Fruit fly (Drosophila melanogaster) whole organism, prepupa: ENCODE results near the gene Cnx99A.

Source experiments
- Blimp-1 ChIP-seq: fragments of 200-800 bp; sonication (Bioruptor generic); optimal IDR thresholded peaks from 3 replicates; lab custom pipeline; 2017; ENCODE audit warnings: missing biosample characterization, missing genetic modification characterization, mild to moderate bottlenecking, moderate library complexity, missing genetic modification reagents
- CG10631 ChIP-seq: fragments of 200-800 bp; sonication (Bioruptor generic); optimal IDR thresholded peaks from 2 replicates; lab custom pipeline; 2016; ENCODE audit warnings: missing biosample characterization, missing genetic modification characterization
- CG10669 ChIP-seq: fragments of 200-800 bp; sonication (Bioruptor generic); optimal IDR thresholded peaks from 3 replicates; lab custom pipeline; 2018; ENCODE audit warnings: missing biosample characterization, mild to moderate bottlenecking, missing genetic modification characterization, moderate library complexity
- CG11294 ChIP-seq: fragments of 200-800 bp; sonication (Bioruptor generic); IDR thresholded peaks from 2 replicates; pipeline ENCODE4 v1.3.6; 2022; ENCODE audit warnings: missing biosample characterization, missing genetic modification characterization
- CG11762 ChIP-seq: fragments of 200-800 bp; sonication (Bioruptor generic); optimal IDR thresholded peaks from 3 replicates; lab custom pipeline; 2016; ENCODE audit warnings: missing biosample characterization, missing genetic modification characterization; ENCODE audit not compliant: insufficient read depth
- CG15336 ChIP-seq: fragments of 200-800 bp; sonication (Bioruptor generic); IDR thresholded peaks from 2 replicates; pipeline ENCODE4 v1.3.6; 2022; ENCODE audit warnings: missing biosample characterization, missing genetic modification characterization
- CG32006 ChIP-seq: fragments of 200-800 bp; sonication (Bioruptor generic); optimal IDR thresholded peaks from 3 replicates; lab custom pipeline; 2017; ENCODE audit warnings: missing biosample characterization, mild to moderate bottlenecking, missing genetic modification characterization
- CG6163 ChIP-seq: fragments of 200-800 bp; sonication (Bioruptor generic); IDR thresholded peaks from 3 replicates; pipeline ENCODE4 v1.3.6; 2022; ENCODE audit warnings: missing biosample characterization, missing genetic modification characterization
- CG6276 ChIP-seq: fragments of 200-800 bp; sonication (Bioruptor generic); optimal IDR thresholded peaks from 2 replicates; lab custom pipeline; 2017; ENCODE audit warnings: missing biosample characterization, mild to moderate bottlenecking, missing genetic modification characterization
- CG6792 ChIP-seq: fragments of 200-800 bp; sonication (Bioruptor generic); optimal IDR thresholded peaks from 3 replicates; lab custom pipeline; 2016; ENCODE audit warnings: missing biosample characterization, missing genetic modification characterization
- CG6808 ChIP-seq: fragments of 200-800 bp; sonication (Bioruptor generic); optimal IDR thresholded peaks from 3 replicates; lab custom pipeline; 2017; ENCODE audit warnings: missing biosample characterization, missing genetic modification characterization, mild to moderate bottlenecking, moderate library complexity, missing genetic modification reagents
- CG7368 ChIP-seq: fragments of 200-800 bp; sonication (Bioruptor generic); optimal IDR thresholded peaks from 3 replicates; lab custom pipeline; 2016; ENCODE audit warnings: missing biosample characterization, missing genetic modification characterization
- CG8632 ChIP-seq: fragments of 200-800 bp; sonication (Bioruptor generic); optimal IDR thresholded peaks from 3 replicates; lab custom pipeline; 2016; ENCODE audit warnings: missing biosample characterization, missing genetic modification characterization
- CG9139 ChIP-seq: fragments of 200-800 bp; sonication (Bioruptor generic); optimal IDR thresholded peaks from 3 replicates; lab custom pipeline; 2017; ENCODE audit warnings: missing biosample characterization, mild to moderate bottlenecking, missing genetic modification characterization
- Eip78C ChIP-seq: fragments of 200-800 bp; sonication (Bioruptor generic); peaks from one replicate; lab custom pipeline; 2016; ENCODE audit warnings: missing biosample characterization, missing genetic modification characterization
- Eip93F ChIP-seq: fragments of 200-800 bp; sonication (Bioruptor generic); optimal IDR thresholded peaks from 2 replicates; lab custom pipeline; 2016; ENCODE audit warnings: missing biosample characterization, mild to moderate bottlenecking, missing genetic modification characterization
- Ets21C ChIP-seq: fragments of 200-800 bp; sonication (Bioruptor generic); optimal IDR thresholded peaks from 3 replicates; lab custom pipeline; 2016; ENCODE audit warnings: missing biosample characterization, missing genetic modification characterization
- Gug ChIP-seq: fragments of 200-800 bp; sonication (Bioruptor generic); IDR thresholded peaks from 2 replicates; pipeline ENCODE4 v1.3.6; 2022; ENCODE audit warnings: missing biosample characterization, missing genetic modification characterization
- Hr38 ChIP-seq: sonication (Bioruptor generic); optimal IDR thresholded peaks from 2 replicates; lab custom pipeline; 2016; ENCODE audit warnings: missing biosample characterization, missing genetic modification characterization
- Hr4 ChIP-seq: fragments of 200-800 bp; sonication (Bioruptor generic); optimal IDR thresholded peaks from 3 replicates; lab custom pipeline; 2016; ENCODE audit warnings: missing biosample characterization, missing genetic modification characterization
- Lpt ChIP-seq: fragments of 200-800 bp; sonication (Bioruptor generic); optimal IDR thresholded peaks from 3 replicates; lab custom pipeline; 2016; ENCODE audit warnings: missing biosample characterization, missing genetic modification characterization
- OdsH ChIP-seq: fragments of 200-800 bp; sonication (Bioruptor generic); optimal IDR thresholded peaks from 3 replicates; lab custom pipeline; 2016; ENCODE audit warnings: missing biosample characterization, missing genetic modification characterization
- Sox15 ChIP-seq: fragments of 200-800 bp; sonication (Bioruptor generic); optimal IDR thresholded peaks from 3 replicates; lab custom pipeline; 2016; ENCODE audit warnings: missing biosample characterization, missing genetic modification characterization
- acj6 ChIP-seq: fragments of 200-800 bp; sonication (Bioruptor generic); optimal IDR thresholded peaks from 3 replicates; lab custom pipeline; 2016; ENCODE audit warnings: missing biosample characterization, missing genetic modification characterization
- dac ChIP-seq: fragments of 200-800 bp; sonication (Bioruptor generic); optimal IDR thresholded peaks from 2 replicates; lab custom pipeline; 2017; ENCODE audit warnings: missing biosample characterization, mild to moderate bottlenecking, missing genetic modification characterization
- fd59A ChIP-seq: fragments of 200-800 bp; sonication (Bioruptor generic); optimal IDR thresholded peaks from 2 replicates; lab custom pipeline; 2017; ENCODE audit warnings: missing biosample characterization, mild to moderate bottlenecking, missing genetic modification characterization, missing genetic modification reagents
- fd85E ChIP-seq: fragments of 200-800 bp; sonication (Bioruptor generic); optimal IDR thresholded peaks from 3 replicates; lab custom pipeline; 2016; ENCODE audit warnings: missing biosample characterization, missing genetic modification characterization
- lz ChIP-seq: fragments of 200-800 bp; sonication (Bioruptor generic); optimal IDR thresholded peaks from 3 replicates; lab custom pipeline; 2016; ENCODE audit warnings: missing biosample characterization, missing genetic modification characterization
- net ChIP-seq: fragments of 200-800 bp; sonication (Bioruptor generic); optimal IDR thresholded peaks from 3 replicates; lab custom pipeline; 2016; ENCODE audit warnings: missing biosample characterization, missing genetic modification characterization
- salr ChIP-seq, 2 experiments: fragments of 200-800 bp; sonication (Bioruptor generic); optimal IDR thresholded peaks; 3 replicates each; lab custom pipeline; 2016 to 2018; ENCODE audit warnings: missing biosample characterization in 2 of 2, missing genetic modification characterization in 2 of 2, mild to moderate bottlenecking in 1 of 2
- spab ChIP-seq: fragments of 200-800 bp; sonication (Bioruptor generic); optimal IDR thresholded peaks from 2 replicates; lab custom pipeline; 2017; ENCODE audit warnings: missing biosample characterization, mild to moderate bottlenecking, missing genetic modification characterization, missing genetic modification reagents
- ss ChIP-seq, 2 experiments: fragments of 200-800 bp; sonication (Bioruptor generic); optimal IDR thresholded peaks; 2 replicates in 1 of 2; 3 replicates in 1 of 2; lab custom pipeline; 2017 to 2018; ENCODE audit warnings: mild to moderate bottlenecking in 2 of 2, missing biosample characterization in 2 of 2, missing genetic modification characterization in 2 of 2, moderate library complexity in 1 of 2
- svp ChIP-seq: fragments of 200-800 bp; sonication (Bioruptor generic); peaks from one replicate; lab custom pipeline; 2016; ENCODE audit warnings: missing biosample characterization, missing genetic modification characterization
- topi ChIP-seq: fragments of 200-800 bp; sonication (Bioruptor generic); optimal IDR thresholded peaks from 3 replicates; lab custom pipeline; 2016; ENCODE audit warnings: missing biosample characterization, missing genetic modification characterization

Cnx99A gene

DNA sequence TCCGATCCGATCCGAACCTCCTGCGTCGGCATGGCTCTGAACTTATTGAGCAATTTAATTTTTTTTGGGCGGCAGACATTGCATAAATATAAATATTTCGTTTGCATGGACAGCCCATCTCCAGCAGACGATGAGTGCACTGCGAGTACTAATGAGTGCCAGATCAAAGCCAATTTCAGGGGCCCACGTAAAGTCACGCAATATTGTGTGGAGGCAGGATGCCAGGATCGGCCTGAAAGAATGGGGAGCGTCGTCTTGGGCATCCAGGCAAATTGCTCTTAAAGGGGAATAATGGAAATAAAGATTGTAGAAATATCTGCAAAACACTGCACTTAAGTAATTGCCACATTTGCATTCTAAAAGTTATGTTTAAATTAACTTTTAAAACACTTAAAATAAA is 8.3 kb downstream of the Cnx99A start:
- TF ChIP-seq Eip78C (GFP tag; lab: Kevin White, UChicago), result peak; percentile 41
- TF ChIP-seq net (GFP tag; lab: Kevin White, UChicago), result no peak
- TF ChIP-seq ss (GFP tag; optimal IDR thresholded peaks at IDR 0.05; lab: Kevin White, UChicago), result peak in 1 of 2 experiments; percentile 60
- no peak for TF ChIP-seq Hr4 (GFP tag; lab: Kevin White, UChicago)
- TF ChIP-seq Gug, result no peak
- no peak for TF ChIP-seq CG6808 (GFP tag; lab: Kevin White, UChicago)
- TF ChIP-seq svp (GFP tag; lab: Kevin White, UChicago), result peak; percentile 57
- TF ChIP-seq, all 60 proteins: peak for 3

DNA sequence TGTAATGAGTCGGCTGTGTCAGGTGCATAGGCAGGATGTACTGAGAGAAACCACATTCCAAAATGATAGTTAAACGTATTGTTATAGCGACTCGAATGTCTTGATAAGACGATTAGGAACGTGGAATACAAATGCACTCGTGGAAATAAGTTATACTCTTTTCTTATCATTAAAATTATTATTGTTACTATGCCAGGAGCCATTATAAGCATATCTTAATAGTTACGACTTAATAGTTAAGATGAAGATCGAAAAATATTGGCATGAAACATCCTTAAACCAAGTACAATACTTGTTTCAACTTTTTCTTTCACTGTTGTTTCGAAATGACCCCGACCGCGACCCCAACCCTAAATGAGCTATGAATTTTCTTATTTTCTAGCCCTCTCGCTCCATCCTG is 9.5 kb downstream of the Cnx99A start:
- TF ChIP-seq CG15336, result no peak
- no peak for TF ChIP-seq Hr38 (GFP tag; lab: Kevin White, UChicago)
- TF ChIP-seq fd59A, result no peak
- TF ChIP-seq CG6276, result no peak
- TF ChIP-seq CG10631, result no peak
- TF ChIP-seq CG10669 (GFP tag; lab: Kevin White, UChicago), result no peak
- no peak for TF ChIP-seq CG8632 (GFP tag; lab: Kevin White, UChicago)
- no peak for TF ChIP-seq CG9139 (GFP tag; lab: Kevin White, UChicago)
- TF ChIP-seq lz (GFP tag; lab: Kevin White, UChicago), result no peak
- TF ChIP-seq dac (GFP tag; lab: Kevin White, UChicago), result no peak
- no peak for TF ChIP-seq Blimp-1 (GFP tag; lab: Kevin White, UChicago)
- TF ChIP-seq fd85E (GFP tag; lab: Kevin White, UChicago), result no peak

DNA sequence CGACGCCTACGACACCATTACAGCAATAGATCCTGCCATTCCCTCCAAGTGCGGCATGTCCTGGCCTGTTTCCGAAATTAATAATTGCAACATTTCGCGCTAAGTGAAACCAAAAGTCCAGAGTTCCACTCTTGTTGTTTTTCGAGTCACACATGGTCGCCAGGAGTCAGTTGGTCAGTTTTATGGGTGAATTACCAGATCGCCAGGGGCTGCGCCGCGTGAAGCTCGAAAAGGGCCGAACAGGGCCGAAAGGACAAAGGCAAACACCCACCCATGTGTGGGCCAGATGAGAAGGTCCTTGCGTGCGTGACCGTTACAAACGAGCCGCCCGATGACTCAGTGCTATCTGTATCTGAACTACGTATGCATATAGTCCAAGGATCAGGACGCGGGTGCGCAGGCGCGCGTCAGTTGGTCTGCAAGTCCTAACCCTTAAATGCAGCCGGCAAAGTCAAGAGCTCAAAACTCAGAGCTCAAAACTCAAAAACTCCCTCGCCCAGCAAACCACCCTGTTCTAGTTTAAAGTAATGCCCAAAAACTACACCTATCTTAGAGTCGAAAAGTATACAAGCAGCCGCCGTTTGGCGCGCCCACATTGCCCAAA is 10.5 kb downstream of the Cnx99A start:
- TF ChIP-seq Ets21C (GFP tag; lab: Kevin White, UChicago), result no peak
- no peak for TF ChIP-seq topi (GFP tag; lab: Kevin White, UChicago)
- no peak for TF ChIP-seq CG9139 (GFP tag; lab: Kevin White, UChicago)
- TF ChIP-seq CG7368 (GFP tag; lab: Kevin White, UChicago), result no peak
- no peak for TF ChIP-seq spab
- no peak for TF ChIP-seq Lpt (GFP tag; lab: Kevin White, UChicago)
- no peak for TF ChIP-seq Sox15 (GFP tag; lab: Kevin White, UChicago)
- TF ChIP-seq CG15336, result no peak
- TF ChIP-seq Eip93F (GFP tag; lab: Kevin White, UChicago), result no peak
- no peak for TF ChIP-seq Hr4 (GFP tag; lab: Kevin White, UChicago)
- no peak for TF ChIP-seq CG11762 (GFP tag; lab: Kevin White, UChicago)
- no peak for TF ChIP-seq OdsH (GFP tag; lab: Kevin White, UChicago)
- TF ChIP-seq acj6, result no peak

DNA sequence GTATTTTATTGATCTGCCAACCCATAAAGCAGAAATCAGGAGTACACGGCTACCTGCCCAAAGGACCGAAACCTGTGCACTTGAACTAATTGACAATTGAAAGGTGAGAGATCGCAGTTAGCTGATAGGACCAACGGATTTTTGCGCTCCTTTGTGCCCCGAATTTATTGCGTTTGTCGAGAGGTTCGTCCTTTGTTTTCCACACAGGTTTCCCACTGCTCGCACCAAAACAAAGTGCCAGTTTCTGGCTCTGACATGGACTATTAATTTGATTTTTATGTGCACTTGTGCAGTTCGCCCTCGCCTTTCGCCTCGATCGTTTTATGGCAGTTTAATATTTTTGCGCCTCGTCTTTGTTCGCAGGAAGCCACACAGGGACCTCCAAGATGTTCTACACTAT is 11.8 kb downstream of the Cnx99A start:
- TF ChIP-seq fd59A (no peak), CG32006 (GFP tag; lab: Kevin White, UChicago) (no peak)
- TF ChIP-seq, all 60 proteins: peak for 0

DNA sequence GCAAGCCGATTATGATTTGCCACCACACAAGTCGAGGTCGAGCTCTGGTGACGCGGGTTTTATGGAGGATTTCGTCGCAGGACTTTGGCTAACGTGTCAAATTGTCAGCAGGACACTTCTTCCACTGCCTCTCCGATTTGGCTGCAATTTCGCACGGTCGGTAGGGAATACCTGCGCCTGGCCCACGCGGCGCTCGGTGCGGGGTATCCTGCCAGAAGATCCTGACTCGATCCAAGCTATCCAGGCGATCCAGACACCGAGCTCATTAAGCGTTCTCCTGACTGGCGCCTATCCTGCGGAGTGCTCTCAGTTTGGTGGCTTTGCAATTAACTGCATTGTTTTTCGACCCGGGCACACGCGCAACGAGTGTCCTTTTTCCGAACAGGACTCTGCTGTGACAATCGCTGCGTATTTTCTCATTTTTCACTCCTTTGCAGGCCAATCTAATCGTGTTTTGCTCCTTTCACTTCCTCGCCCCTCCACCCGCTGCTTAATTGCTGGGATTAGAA is 12.4 kb downstream of the Cnx99A start:
- no peak for TF ChIP-seq dac (GFP tag; lab: Kevin White, UChicago)
- TF ChIP-seq CG10631, result no peak

DNA sequence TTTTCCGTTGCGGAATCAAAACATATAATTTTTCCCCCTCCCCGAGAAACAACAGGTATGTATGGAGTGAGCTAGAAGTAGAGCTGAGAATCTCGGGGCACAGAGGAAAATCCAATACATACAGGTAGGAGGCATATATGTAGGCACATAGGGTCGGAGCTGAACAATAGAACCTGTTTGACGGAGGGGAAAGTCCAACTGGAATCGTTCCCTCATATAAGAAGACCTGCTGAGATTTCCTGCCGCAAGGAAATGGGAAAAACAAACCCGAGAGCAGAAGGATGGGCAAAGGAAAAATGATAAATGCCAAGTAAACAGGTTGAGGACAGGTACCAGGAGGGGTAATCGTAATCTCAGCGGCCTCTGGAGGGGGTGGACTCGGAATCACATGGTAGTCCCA is 15.3 kb downstream of the Cnx99A start:
- TF ChIP-seq CG11294 (GFP tag; lab: Robert Waterston, UW) (no peak), CG6163 (GFP tag; lab: Robert Waterston, UW) (peak; percentile 23; the same call in 1 of the 3 replicates), spab (no peak), ss (GFP tag; optimal IDR thresholded peaks at IDR 0.05; lab: Kevin White, UChicago) (peak in 1 of 2 experiments; percentile 16), CG6792 (GFP tag; lab: Kevin White, UChicago) (no peak), Lpt (GFP tag; lab: Kevin White, UChicago) (peak; percentile 42), CG6808 (GFP tag; lab: Kevin White, UChicago) (no peak), salr (GFP tag; optimal IDR thresholded peaks at IDR 0.05; lab: Kevin White, UChicago) (no peak)
